Fruit fly (Drosophila melanogaster): ENCODE results near the gene CG7102.

Gene CG7102

DNA sequence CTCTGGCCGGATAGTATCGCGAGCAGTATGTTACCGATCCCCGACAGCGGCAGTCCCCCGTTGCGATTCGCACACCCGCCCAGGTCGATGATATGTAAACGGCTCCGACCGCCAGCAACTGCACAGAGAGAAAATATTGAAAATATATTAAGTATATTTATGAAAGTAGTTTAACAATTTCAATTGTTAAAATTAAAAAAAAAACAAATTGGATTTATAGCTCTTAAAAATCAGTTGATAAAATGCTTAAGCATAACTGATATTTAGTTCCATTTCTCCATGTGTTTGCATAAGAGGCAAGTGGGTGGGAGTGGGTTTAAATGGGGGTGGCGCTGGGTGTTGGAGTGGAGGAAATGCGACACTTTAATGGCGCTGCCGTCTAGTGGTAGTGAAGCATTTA lies 37.8 kb downstream of the CG7102 start (continued):
- TF ChIP-seq tgo (GFP tag; IDR thresholded peaks at IDR 0.05): peak; percentile 47; the same call in 2 of the 3 replicates
- TF ChIP-seq p53 (GFP tag; optimal IDR thresholded peaks at IDR 0.05): no peak
- TF ChIP-seq sc (optimal IDR thresholded peaks at IDR 0.05): no peak
- TF ChIP-seq sc (GFP tag; optimal IDR thresholded peaks at IDR 0.05): no peak
- TF ChIP-seq CG6813 (GFP tag; optimal IDR thresholded peaks at IDR 0.05): no peak
- no peak for TF ChIP-seq B-H1 (GFP tag; IDR thresholded peaks at IDR 0.05)
- TF ChIP-seq sob (GFP tag; IDR thresholded peaks at IDR 0.05): 0 out of 2 replicates have a peak, but pooled peaks have one; percentile 23
- no peak for TF ChIP-seq CG8290 (GFP tag; optimal IDR thresholded peaks at IDR 0.05)
- no peak for TF ChIP-seq CG8290 (tag; optimal IDR thresholded peaks at IDR 0.05)
- no peak for TF ChIP-seq exex (tag; optimal IDR thresholded peaks at IDR 0.05)
- TF ChIP-seq ci (GFP tag; IDR thresholded peaks at IDR 0.05): peak; percentile 63; the same call in 1 of the 3 replicates
- no peak for TF ChIP-seq dysf (GFP tag; IDR thresholded peaks at IDR 0.05)
- no peak for TF ChIP-seq CG4282 (GFP tag; optimal IDR thresholded peaks at IDR 0.05)
- no peak for TF ChIP-seq gt (GFP tag; IDR thresholded peaks at IDR 0.05)
- TF ChIP-seq BEAF-32 (GFP tag; optimal IDR thresholded peaks at IDR 0.05): no peak
- TF ChIP-seq CG4328 (GFP tag; optimal IDR thresholded peaks at IDR 0.05): no peak
- TF ChIP-seq CG14965 (GFP tag; optimal IDR thresholded peaks at IDR 0.05; ENCODE audit: borderline replicate concordance): no peak
- TF ChIP-seq CG42726 (GFP tag; IDR thresholded peaks at IDR 0.05; ENCODE audit: partially characterized antibody): no peak
- no peak for TF ChIP-seq hkb (optimal IDR thresholded peaks at IDR 0.05)
- peak; percentile 39; the same call in 1 of the 2 replicates for TF ChIP-seq hkb (GFP tag; IDR thresholded peaks at IDR 0.05)
- no peak for TF ChIP-seq CG15696 (tag; optimal IDR thresholded peaks at IDR 0.05)
- TF ChIP-seq ERR (GFP tag; optimal IDR thresholded peaks at IDR 0.05): no peak
- TF ChIP-seq Xbp1 (GFP tag; optimal IDR thresholded peaks at IDR 0.05): no peak
- peak; percentile 57 for TF ChIP-seq slbo (GFP tag; IDR thresholded peaks at IDR 0.05)
- TF ChIP-seq pb (GFP tag; optimal IDR thresholded peaks at IDR 0.05): no peak
- no peak for TF ChIP-seq CG34376 (GFP tag; optimal IDR thresholded peaks at IDR 0.05)
- TF ChIP-seq CG8924 (tag; optimal IDR thresholded peaks at IDR 0.05): no peak
- TF ChIP-seq Drgx (GFP tag; IDR thresholded peaks at IDR 0.05): peak; percentile 20; the same call in 1 of the 2 replicates
- TF ChIP-seq fd102C (GFP tag; optimal IDR thresholded peaks at IDR 0.05): no peak
- no peak for TF ChIP-seq Oaz (GFP tag; IDR thresholded peaks at IDR 0.05)
- no peak for TF ChIP-seq CG18764 (GFP tag; optimal IDR thresholded peaks at IDR 0.05)
- TF ChIP-seq Dll (GFP tag; IDR thresholded peaks at IDR 0.05; ENCODE audit: partially characterized antibody): no peak
- TF ChIP-seq CG2120 (GFP tag; optimal IDR thresholded peaks at IDR 0.05): no peak
- peak; percentile 12; the same call in 1 of the 2 replicates for TF ChIP-seq CG10366 (GFP tag; IDR thresholded peaks at IDR 0.05)
- TF ChIP-seq gsb-n (tag; optimal IDR thresholded peaks at IDR 0.05): no peak
- TF ChIP-seq cad (GFP tag; optimal IDR thresholded peaks at IDR 0.05): no peak
- TF ChIP-seq CG7745 (tag; optimal IDR thresholded peaks at IDR 0.05): no peak
- TF ChIP-seq CG3995 (GFP tag; optimal IDR thresholded peaks at IDR 0.05): no peak
- TF ChIP-seq Ada2b (GFP tag; IDR thresholded peaks at IDR 0.05): no peak
- peak; percentile 45 for TF ChIP-seq Blimp-1 (GFP tag; optimal IDR thresholded peaks at IDR 0.05)
- TF ChIP-seq CG3847 (GFP tag; IDR thresholded peaks at IDR 0.05): no peak
- peak; percentile 0 for TF ChIP-seq Sox100B (GFP tag; optimal IDR thresholded peaks at IDR 0.05)
- peak; percentile 42 for TF ChIP-seq Ptx1 (GFP tag; IDR thresholded peaks at IDR 0.05)
- TF ChIP-seq CG18262 (tag; optimal IDR thresholded peaks at IDR 0.05): no peak
- no peak for TF ChIP-seq C15 (GFP tag; IDR thresholded peaks at IDR 0.05)
- no peak for TF ChIP-seq GATAe (GFP tag; conservative IDR thresholded peaks at IDR 0.05)
- no peak for TF ChIP-seq gcm2 (GFP tag; optimal IDR thresholded peaks at IDR 0.05)
- no peak for TF ChIP-seq CG3838 (GFP tag; optimal IDR thresholded peaks at IDR 0.05)
- TF ChIP-seq dmrt11E (tag; optimal IDR thresholded peaks at IDR 0.05): no peak
- TF ChIP-seq Camta (GFP tag; optimal IDR thresholded peaks at IDR 0.05): no peak
- no peak for TF ChIP-seq odd (GFP tag; optimal IDR thresholded peaks at IDR 0.05)
- peak; percentile 50; the same call in 1 of the 2 replicates for TF ChIP-seq Xrp1 (GFP tag; IDR thresholded peaks at IDR 0.05)
- no peak for TF ChIP-seq CG12236 (GFP tag; optimal IDR thresholded peaks at IDR 0.05)
